Fruit fly (Drosophila melanogaster) whole organism, embryonic: ENCODE data around the gene CG31798.
A peak's percentile ranks its signal among the peaks of the same experiment; 100 is the strongest.

Experiments
- Blimp-1 ChIP-seq: fragments of 200-800 bp; sonication (Bioruptor generic); optimal IDR thresholded peaks from 3 replicates; lab custom pipeline; 2018; ENCODE audit warnings: missing biosample characterization, missing genetic modification characterization, mild to moderate bottlenecking, moderate library complexity, missing genetic modification reagents
- CG10267 ChIP-seq: fragments of 200-800 bp; sonication (Bioruptor generic); optimal IDR thresholded peaks from 2 replicates; lab custom pipeline; 2018; ENCODE audit warnings: missing biosample characterization, mild to moderate bottlenecking, missing genetic modification characterization, moderate library complexity
- CG10366 ChIP-seq: fragments of 200-800 bp; sonication (Bioruptor generic); IDR thresholded peaks from 2 replicates; pipeline ENCODE4 v1.3.6; 2022; ENCODE audit warnings: missing biosample characterization, missing genetic modification characterization
- CG10543 ChIP-seq: fragments of 200-800 bp; sonication (Bioruptor generic); optimal IDR thresholded peaks from 3 replicates; lab custom pipeline; 2017; ENCODE audit warnings: missing biosample characterization, mild to moderate bottlenecking, missing genetic modification characterization, moderate library complexity
- CG10654 ChIP-seq: fragments of 200-800 bp; sonication (Bioruptor generic); optimal IDR thresholded peaks from 2 replicates; lab custom pipeline; 2016; ENCODE audit warnings: missing biosample characterization, missing genetic modification characterization
- CG11093 ChIP-seq: fragments of 200-800 bp; sonication (Bioruptor generic); IDR thresholded peaks from 3 replicates; pipeline ENCODE4 v1.3.6; 2022; ENCODE audit warnings: missing biosample characterization, missing genetic modification characterization
- CG11456 ChIP-seq: fragments of 200-800 bp; sonication (Bioruptor generic); IDR thresholded peaks from 3 replicates; pipeline ENCODE4 v1.3.6; 2022; ENCODE audit warnings: missing biosample characterization, missing genetic modification characterization
- CG12744 ChIP-seq: fragments of 200-800 bp; sonication (Bioruptor generic); optimal IDR thresholded peaks from 2 replicates; lab custom pipeline; 2016; ENCODE audit warnings: missing biosample characterization, missing genetic modification characterization
- CG14860 ChIP-seq: fragments of 200-800 bp; sonication (Bioruptor generic); IDR thresholded peaks from 3 replicates; pipeline ENCODE4 v1.3.6; 2022; ENCODE audit warnings: missing biosample characterization, missing genetic modification characterization; ENCODE audit not compliant: partially characterized antibody
- CG15479 ChIP-seq: fragments of 200-800 bp; sonication (Bioruptor generic); optimal IDR thresholded peaks from 3 replicates; lab custom pipeline; 2019; ENCODE audit warnings: missing biosample characterization, mild to moderate bottlenecking, missing genetic modification characterization, moderate library complexity
- CG15514 ChIP-seq: fragments of 200-800 bp; sonication (Bioruptor generic); optimal IDR thresholded peaks from 3 replicates; lab custom pipeline; 2017; ENCODE audit warnings: missing biosample characterization, missing genetic modification characterization, mild to moderate bottlenecking, moderate library complexity, missing genetic modification reagents
- CG2889 ChIP-seq: fragments of 200-800 bp; sonication (Bioruptor generic); IDR thresholded peaks from 3 replicates; pipeline ENCODE4 v1.3.6; 2022; ENCODE audit warnings: missing biosample characterization, missing genetic modification characterization
- CG30431 ChIP-seq: fragments of 200-800 bp; sonication (Bioruptor generic); optimal IDR thresholded peaks from 2 replicates; lab custom pipeline; 2017; ENCODE audit warnings: missing biosample characterization, missing genetic modification characterization
- CG3065 ChIP-seq: fragments of 200-800 bp; sonication (Bioruptor generic); optimal IDR thresholded peaks from 2 replicates; lab custom pipeline; 2016; ENCODE audit warnings: missing biosample characterization, missing genetic modification characterization
- CG31441 ChIP-seq: fragments of 200-800 bp; sonication (Bioruptor generic); IDR thresholded peaks from 2 replicates; pipeline ENCODE4 v1.3.6; 2022; ENCODE audit warnings: missing biosample characterization, missing genetic modification characterization
- CG5953 ChIP-seq: fragments of 200-800 bp; sonication (Bioruptor generic); IDR thresholded peaks from 2 replicates; pipeline ENCODE4 v1.3.6; 2022; ENCODE audit warnings: missing biosample characterization, missing genetic modification characterization
- CG7271 ChIP-seq: fragments of 200-800 bp; sonication (Bioruptor generic); optimal IDR thresholded peaks from 2 replicates; lab custom pipeline; 2018; ENCODE audit warnings: missing biosample characterization, mild to moderate bottlenecking, missing genetic modification characterization, moderate library complexity
- CG8089 ChIP-seq: fragments of 200-800 bp; sonication (Bioruptor generic); optimal IDR thresholded peaks from 3 replicates; lab custom pipeline; 2016; ENCODE audit warnings: missing biosample characterization, missing genetic modification characterization
- CG9437 ChIP-seq: fragments of 200-800 bp; sonication (Bioruptor generic); optimal IDR thresholded peaks from 2 replicates; lab custom pipeline; 2018; ENCODE audit warnings: missing biosample characterization, mild to moderate bottlenecking, missing genetic modification characterization
- Dfd ChIP-seq, 2 experiments: fragments of >200 bp; optimal IDR thresholded peaks; 2 replicates each; lab custom pipeline; 2017; ENCODE audit warnings: missing biosample characterization in 2 of 2, missing genetic modification characterization in 2 of 2
- Doc2 ChIP-seq: fragments of 200-800 bp; sonication (Bioruptor generic); IDR thresholded peaks from 2 replicates; pipeline ENCODE4 v1.3.6; 2022; ENCODE audit warnings: missing biosample characterization, missing genetic modification characterization
- Elba2 ChIP-seq: fragments of 200-800 bp; sonication (Bioruptor generic); optimal IDR thresholded peaks from 3 replicates; lab custom pipeline; 2016; ENCODE audit warnings: missing biosample characterization, missing genetic modification characterization
- Ets97D ChIP-seq: fragments of 200-800 bp; sonication (Bioruptor generic); optimal IDR thresholded peaks from 3 replicates; lab custom pipeline; 2016; ENCODE audit warnings: missing biosample characterization, missing genetic modification characterization
- Hsf ChIP-seq: fragments of 200-800 bp; sonication (Bioruptor generic); optimal IDR thresholded peaks from 3 replicates; lab custom pipeline; 2016; ENCODE audit warnings: missing biosample characterization, missing genetic modification characterization
- Kr ChIP-seq: fragments of 200-800 bp; sonication (Bioruptor generic); optimal IDR thresholded peaks from 2 replicates; lab custom pipeline; 2017; ENCODE audit warnings: missing biosample characterization, mild to moderate bottlenecking, missing genetic modification characterization
- Lim3 ChIP-seq: fragments of 200-800 bp; sonication (Bioruptor generic); IDR thresholded peaks from 2 replicates; pipeline ENCODE4 v1.3.6; 2022; ENCODE audit warnings: missing biosample characterization, missing genetic modification characterization
- NC2α ChIP-seq: fragments of 200-800 bp; sonication (Bioruptor generic); optimal IDR thresholded peaks from 2 replicates; lab custom pipeline; 2016; ENCODE audit warnings: missing biosample characterization, missing genetic modification characterization
- NK7.1 ChIP-seq: fragments of 200-800 bp; sonication (Bioruptor generic); optimal IDR thresholded peaks from 3 replicates; lab custom pipeline; 2016; ENCODE audit warnings: missing biosample characterization, missing genetic modification characterization
- Opbp ChIP-seq: fragments of 200-800 bp; sonication (Bioruptor generic); IDR thresholded peaks from 3 replicates; pipeline ENCODE4 v1.3.6; 2022; ENCODE audit warnings: missing biosample characterization, missing genetic modification characterization; ENCODE audit not compliant: partially characterized antibody
- bcd ChIP-seq: fragments of 200-800 bp; sonication (Bioruptor generic); optimal IDR thresholded peaks from 2 replicates; lab custom pipeline; 2017; ENCODE audit warnings: missing biosample characterization, mild to moderate bottlenecking, missing genetic modification characterization
- disco-r ChIP-seq: fragments of 200-800 bp; sonication (Bioruptor generic); optimal IDR thresholded peaks from 2 replicates; lab custom pipeline; 2016; ENCODE audit warnings: missing biosample characterization, missing genetic modification characterization
- eyg ChIP-seq: fragments of 200-800 bp; sonication (Bioruptor generic); optimal IDR thresholded peaks from 3 replicates; lab custom pipeline; 2016; ENCODE audit warnings: missing biosample characterization, missing genetic modification characterization
- fru ChIP-seq: fragments of >200 bp; optimal IDR thresholded peaks from 2 replicates; lab custom pipeline; 2017
- gsb-n ChIP-seq: fragments of 200-800 bp; sonication (Bioruptor generic); optimal IDR thresholded peaks from 3 replicates; lab custom pipeline; 2018; ENCODE audit warnings: missing biosample characterization, mild to moderate bottlenecking, missing genetic modification characterization
- ind ChIP-seq: fragments of 200-800 bp; sonication (Bioruptor generic); optimal IDR thresholded peaks from 3 replicates; lab custom pipeline; 2016; ENCODE audit warnings: missing biosample characterization, missing genetic modification characterization
- luna ChIP-seq: fragments of 200-800 bp; sonication (Bioruptor generic); optimal IDR thresholded peaks from 2 replicates; lab custom pipeline; 2016; ENCODE audit warnings: missing biosample characterization, missing genetic modification characterization
- mld ChIP-seq: fragments of 200-800 bp; sonication (Bioruptor generic); IDR thresholded peaks from 3 replicates; pipeline ENCODE4 v1.3.6; 2022; ENCODE audit warnings: missing biosample characterization, missing genetic modification characterization; ENCODE audit not compliant: partially characterized antibody
- oc ChIP-seq: fragments of 200-800 bp; sonication (Bioruptor generic); optimal IDR thresholded peaks from 2 replicates; lab custom pipeline; 2018; ENCODE audit warnings: missing biosample characterization, mild to moderate bottlenecking, missing genetic modification characterization, moderate library complexity
- pfk ChIP-seq: fragments of 200-800 bp; sonication (Bioruptor generic); optimal IDR thresholded peaks from 2 replicates; lab custom pipeline; 2018; ENCODE audit warnings: missing biosample characterization, mild to moderate bottlenecking, missing genetic modification characterization, moderate library complexity
- pzg ChIP-seq: fragments of 200-800 bp; sonication (Bioruptor generic); optimal IDR thresholded peaks from 3 replicates; lab custom pipeline; 2018; ENCODE audit warnings: missing biosample characterization, mild to moderate bottlenecking, missing genetic modification characterization, moderate library complexity
- rib ChIP-seq: fragments of 200-800 bp; sonication (Bioruptor generic); IDR thresholded peaks from 2 replicates; pipeline ENCODE4 v1.3.6; 2022; ENCODE audit warnings: missing biosample characterization, missing genetic modification characterization
- salm ChIP-seq: fragments of 200-800 bp; sonication (Bioruptor generic); optimal IDR thresholded peaks from 2 replicates; lab custom pipeline; 2018; ENCODE audit warnings: missing biosample characterization, mild to moderate bottlenecking, missing genetic modification characterization
- scrt ChIP-seq: fragments of 200-800 bp; sonication (Bioruptor generic); optimal IDR thresholded peaks from 2 replicates; lab custom pipeline; 2018; ENCODE audit warnings: missing biosample characterization, mild to moderate bottlenecking, missing genetic modification characterization, moderate library complexity
- sens ChIP-seq: fragments of 200-800 bp; sonication (Bioruptor generic); peaks from one replicate; lab custom pipeline; 2016; ENCODE audit warnings: missing biosample characterization, missing genetic modification characterization
- sqz ChIP-seq: fragments of 200-800 bp; sonication (Bioruptor generic); optimal IDR thresholded peaks from 3 replicates; lab custom pipeline; 2018; ENCODE audit warnings: missing biosample characterization, mild to moderate bottlenecking, missing genetic modification characterization
- stc ChIP-seq: fragments of 200-800 bp; sonication (Bioruptor generic); IDR thresholded peaks from 2 replicates; pipeline ENCODE4 v1.3.6; 2022; ENCODE audit warnings: missing biosample characterization, missing genetic modification characterization
- sug ChIP-seq: fragments of 200-800 bp; optimal IDR thresholded peaks from 2 replicates; lab custom pipeline; 2019; ENCODE audit warnings: missing biosample characterization, mild to moderate bottlenecking, missing genetic modification characterization, moderate library complexity
- tll ChIP-seq, 2 experiments: fragments of 200-800 bp in 1 of 2; fragments of >200 bp in 1 of 2; sonication (Bioruptor generic) in 1 of 2; optimal IDR thresholded peaks; 2 replicates each; lab custom pipeline; 2017 to 2019; ENCODE audit warnings: missing biosample characterization in 2 of 2, missing genetic modification characterization in 2 of 2, mild to moderate bottlenecking in 1 of 2, moderate library complexity in 1 of 2
- twi ChIP-seq: fragments of 200-800 bp; optimal IDR thresholded peaks from 2 replicates; lab custom pipeline; 2019; ENCODE audit warnings: missing biosample characterization, mild to moderate bottlenecking, missing genetic modification characterization, moderate library complexity

Gene CG31798

dm6 chr2L:19398317-19399234, 4.6 kb downstream of the CG31798 start, which contains the start of gene CG17544 (continued):
- TF ChIP-seq CG10267 (tag; lab: Kevin White, UChicago): peak; percentile 83
- peak; percentile 50; the same call in 1 of the 3 replicates for TF ChIP-seq CG11093 (GFP tag; lab: Robert Waterston, UW)
- TF ChIP-seq stc: peak; percentile 7; the same call in 1 of the 2 replicates
- TF ChIP-seq bcd: peak; percentile 80
- TF ChIP-seq Blimp-1 (GFP tag; lab: Kevin White, UChicago): peak; percentile 69
- TF ChIP-seq CG30431 (GFP tag; lab: Kevin White, UChicago): peak; percentile 64
- peak; percentile 77 for TF ChIP-seq oc (tag; lab: Kevin White, UChicago)
- TF ChIP-seq CG5953: no peak; the same call in 1 of the 2 replicates
- peak; percentile 81 for TF ChIP-seq sug (tag; lab: Kevin White, UChicago)
- peak; percentile 35; the same call in 1 of the 3 replicates for TF ChIP-seq CG2889 (GFP tag; lab: Robert Waterston, UW)
- TF ChIP-seq CG10654 (GFP tag; lab: Kevin White, UChicago): peak; percentile 70
- peak; percentile 88 for TF ChIP-seq scrt (GFP tag; lab: Kevin White, UChicago)
- no peak for TF ChIP-seq eyg (GFP tag; lab: Kevin White, UChicago)
- TF ChIP-seq CG15479 (GFP tag; lab: Kevin White, UChicago): no peak
- no peak for TF ChIP-seq CG7271 (tag; lab: Kevin White, UChicago)
- peak; percentile 61; the same call in 2 of the 3 replicates for TF ChIP-seq CG14860 (GFP tag; lab: Robert Waterston, UW)
- no peak for TF ChIP-seq Doc2 (GFP tag; lab: Robert Waterston, UW)
- no peak; the same call in 1 of the 2 replicates for TF ChIP-seq CG10366 (GFP tag; lab: Robert Waterston, UW)
- TF ChIP-seq tll (GFP tag; optimal IDR thresholded peaks at IDR 0.05; lab: Kevin White, UChicago): no peak
- TF ChIP-seq Elba2 (GFP tag; lab: Kevin White, UChicago): no peak
- TF ChIP-seq luna (GFP tag; lab: Kevin White, UChicago): no peak
- TF ChIP-seq sens (GFP tag; lab: Kevin White, UChicago): peak; percentile 84
- TF ChIP-seq sqz: peak; percentile 40
- TF ChIP-seq pzg (GFP tag; lab: Kevin White, UChicago): peak; percentile 9
- TF ChIP-seq disco-r (GFP tag; lab: Kevin White, UChicago): no peak
- peak; percentile 3 for TF ChIP-seq pfk (GFP tag; lab: Kevin White, UChicago)
- no peak for TF ChIP-seq Dfd (GFP tag; optimal IDR thresholded peaks at IDR 0.05; lab: Kevin White, UChicago)
- TF ChIP-seq CG11456 (GFP tag; lab: Robert Waterston, UW): no peak
- peak; percentile 28 for TF ChIP-seq salm (tag; lab: Kevin White, UChicago)
- peak; percentile 100 for TF ChIP-seq CG8089 (GFP tag; lab: Kevin White, UChicago)
- peak; percentile 26 for TF ChIP-seq Hsf
- peak; percentile 40 for TF ChIP-seq CG15514 (GFP tag; lab: Kevin White, UChicago)
- TF ChIP-seq CG31441 (GFP tag; lab: Robert Waterston, UW): peak; percentile 75
- no peak for TF ChIP-seq NK7.1 (GFP tag; lab: Kevin White, UChicago)
- TF ChIP-seq Ets97D (GFP tag; lab: Kevin White, UChicago): no peak
- TF ChIP-seq CG3065 (GFP tag; lab: Kevin White, UChicago): peak; percentile 33
- peak; percentile 92 for TF ChIP-seq CG10543 (GFP tag; lab: Kevin White, UChicago)
- TF ChIP-seq Lim3 (GFP tag; lab: Robert Waterston, UW): no peak
- TF ChIP-seq fru (lab: Kevin White, UChicago): no peak
- TF ChIP-seq NC2α (GFP tag; lab: Kevin White, UChicago): no peak
- TF ChIP-seq CG9437 (GFP tag; lab: Kevin White, UChicago): peak; percentile 82
- no peak for TF ChIP-seq CG12744 (GFP tag; lab: Kevin White, UChicago)
- TF ChIP-seq mld (GFP tag; lab: Robert Waterston, UW): no peak
- peak; percentile 60 for TF ChIP-seq gsb-n (tag; lab: Kevin White, UChicago)
- no peak for TF ChIP-seq Kr
- TF ChIP-seq ind: peak; percentile 74
- TF ChIP-seq Opbp (GFP tag; lab: Robert Waterston, UW): 0 out of 3 replicates have a peak, but pooled peaks have one; percentile 9
- peak; percentile 68 for TF ChIP-seq twi
- TF ChIP-seq rib (GFP tag; lab: Robert Waterston, UW): peak; percentile 66; the same call in 1 of the 2 replicates
